Fruit fly (Drosophila melanogaster): Measurements from ENCODE around the gene Septin2.

- no peak for TF ChIP-seq kay (GFP tag; optimal IDR thresholded peaks at IDR 0.05)
- TF ChIP-seq Dip3 (GFP tag; optimal IDR thresholded peaks at IDR 0.05): no peak
- no peak for TF ChIP-seq CG9797 (GFP tag; optimal IDR thresholded peaks at IDR 0.05)
Observed at dm6 chr3R:20605078-20605477, 16.9 kb upstream of the Septin2 start.
